Worm (Caenorhabditis elegans) whole organism, young adult: ENCODE measurements around the gene Y73B6BL.47.

Experiments used
- B0261.1 ChIP-seq: sonication (generic microtip); optimal IDR thresholded peaks from 2 replicates; lab custom pipeline; 2016; ENCODE audit warnings: mild to moderate bottlenecking, missing genetic modification characterization, moderate library complexity, missing compliant biosample characterization
- athp-1 ChIP-seq: sonication (generic microtip); optimal IDR thresholded peaks from 2 replicates; lab custom pipeline; 2017; ENCODE audit warnings: mild to moderate bottlenecking, missing genetic modification characterization, missing compliant biosample characterization
- lin-54 ChIP-seq: fragments of 200-800 bp; sonication (Bioruptor generic); optimal IDR thresholded peaks from 2 replicates; lab custom pipeline; 2018; ENCODE audit warnings: mild to moderate bottlenecking, missing genetic modification characterization, missing compliant biosample characterization
- nhr-179 ChIP-seq: sonication (generic microtip); optimal IDR thresholded peaks from 2 replicates; lab custom pipeline; 2016; ENCODE audit warnings: mild to moderate bottlenecking, missing genetic modification characterization, missing compliant biosample characterization

- TF ChIP-seq nhr-179 (tag; lab: Kevin White, UChicago) (no peak), athp-1 (no peak), B0261.1 (tag; lab: Kevin White, UChicago) (no peak), lin-54 (GFP tag; lab: Kevin White, UChicago) (no peak)
Measured at ce11 chrIV:6417612-6418011, 55.8 kb downstream of the Y73B6BL.47 start.
